Worm (Caenorhabditis elegans): ENCODE measurements around the gene F11G11.14.
A peak's percentile ranks its signal among the peaks of the same experiment; 100 is the strongest.

F11G11.14 gene

DNA sequence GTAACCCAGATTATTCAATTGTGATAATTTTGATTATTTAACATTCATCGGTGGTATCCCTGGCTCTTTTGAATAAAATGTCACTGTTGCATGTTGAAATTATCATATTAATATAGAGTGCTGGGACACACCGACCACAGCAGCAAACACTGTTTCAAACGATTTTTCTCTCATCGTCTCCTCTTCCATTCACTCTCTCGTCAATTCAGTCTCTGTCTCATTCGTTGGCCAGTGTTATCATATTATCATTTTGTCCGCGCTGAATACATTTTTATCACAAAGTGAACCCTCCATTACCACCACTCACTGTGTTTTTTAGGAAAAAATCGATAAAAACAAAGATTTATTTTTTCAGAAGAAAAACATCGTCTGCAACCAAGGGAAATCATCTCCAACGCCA, 6.4 kb upstream of the F11G11.14 start (continued):
- TF ChIP-seq cey-2 (tag; optimal IDR thresholded peaks at IDR 0.05; ENCODE audit: borderline replicate concordance, insufficient read depth) (no peak), F44E2.7 (GFP tag; IDR thresholded peaks at IDR 0.05) (no peak), nhr-76 (tag; optimal IDR thresholded peaks at IDR 0.05) (no peak), R02D3.7 (tag; optimal IDR thresholded peaks at IDR 0.05) (no peak), nhr-111 (GFP tag; optimal IDR thresholded peaks at IDR 0.05) (no peak), aha-1 (tag) (no peak), madf-9 (GFP tag; conservative IDR thresholded peaks at IDR 0.05) (no peak), sdz-12 (GFP tag; optimal IDR thresholded peaks at IDR 0.05) (no peak), mes-2 (tag; optimal IDR thresholded peaks at IDR 0.05; ENCODE audit: poor library complexity, severe bottlenecking) (peak; percentile 48), ceh-62 (tag; optimal IDR thresholded peaks at IDR 0.05) (no peak), zip-11 (GFP tag; IDR thresholded peaks at IDR 0.05) (no peak), snpc-4 (tag; optimal IDR thresholded peaks at IDR 0.05) (no peak), lin-1 (GFP tag; IDR thresholded peaks at IDR 0.05) (no peak), jun-1 (tag; optimal IDR thresholded peaks at IDR 0.05) (no peak), lim-7 (GFP tag; IDR thresholded peaks at IDR 0.05) (no peak), hlh-30 (tag; optimal IDR thresholded peaks at IDR 0.05; ENCODE audit: insufficient read depth) (peak; percentile 36), arid-1 (GFP tag; conservative IDR thresholded peaks at IDR 0.05) (no peak), aly-2 (tag; optimal IDR thresholded peaks at IDR 0.05) (no peak), spr-3 (GFP tag; optimal IDR thresholded peaks at IDR 0.05) (no peak), mxl-2 (GFP tag; conservative IDR thresholded peaks at IDR 0.05) (no peak), nhr-41 (GFP tag; IDR thresholded peaks at IDR 0.05) (no peak), hif-1 (tag; optimal IDR thresholded peaks at IDR 0.05) (no peak), daf-16 (GFP tag; optimal IDR thresholded peaks at IDR 0.05) (no peak), daf-16 (tag; optimal IDR thresholded peaks at IDR 0.05) (peak; percentile 81), daf-19 (GFP tag; conservative IDR thresholded peaks at IDR 0.05) (no peak), rbr-2 (tag; optimal IDR thresholded peaks at IDR 0.05) (no peak), ceh-28 (tag; optimal IDR thresholded peaks at IDR 0.05) (peak; percentile 5), nhr-10 (tag; optimal IDR thresholded peaks at IDR 0.05) (no peak), ama-1 (optimal IDR thresholded peaks at IDR 0.05) (no peak), duxl-1 (tag; optimal IDR thresholded peaks at IDR 0.05; ENCODE audit: poor library complexity) (no peak), ceh-32 (tag; optimal IDR thresholded peaks at IDR 0.05; ENCODE audit: poor library complexity) (no peak), T26A8.4 (GFP tag; IDR thresholded peaks at IDR 0.05) (no peak), spr-1 (tag; optimal IDR thresholded peaks at IDR 0.05) (no peak), lsy-2 (tag; optimal IDR thresholded peaks at IDR 0.05) (peak in 1 of 2 experiments; percentile 27), hlh-11 (tag; optimal IDR thresholded peaks at IDR 0.05) (peak; percentile 67), mxl-3 (GFP tag; optimal IDR thresholded peaks at IDR 0.05) (peak; percentile 61), nhr-77 (tag; optimal IDR thresholded peaks at IDR 0.05) (peak; percentile 23), nhr-102 (tag; optimal IDR thresholded peaks at IDR 0.05) (no peak), zip-2 (tag; optimal IDR thresholded peaks at IDR 0.05) (no peak), pha-4 (GFP tag; IDR thresholded peaks at IDR 0.05) (no peak), pha-4 (tag; optimal IDR thresholded peaks at IDR 0.05) (peak; percentile 47), nhr-28 (tag; optimal IDR thresholded peaks at IDR 0.05) (peak; percentile 78), nhr-237 (tag; optimal IDR thresholded peaks at IDR 0.05) (no peak), F26F4.8 (GFP tag; conservative IDR thresholded peaks at IDR 0.05) (no peak), nhr-48 (tag; optimal IDR thresholded peaks at IDR 0.05) (no peak), ZK337.2 (GFP tag; IDR thresholded peaks at IDR 0.05) (no peak), skn-1 (tag; optimal IDR thresholded peaks at IDR 0.05) (no peak), daf-12 (tag; optimal IDR thresholded peaks at IDR 0.05) (no peak), dmd-9 (GFP tag; IDR thresholded peaks at IDR 0.05) (no peak), nhr-42 (GFP tag; IDR thresholded peaks at IDR 0.05) (no peak), F37D6.2 (tag; optimal IDR thresholded peaks at IDR 0.05) (no peak), nhr-25 (tag; optimal IDR thresholded peaks at IDR 0.05; ENCODE audit: borderline replicate concordance, insufficient read depth) (no peak)
